Worm (Caenorhabditis elegans): ENCODE results near the gene hint-3.

hint-3 gene

DNA sequence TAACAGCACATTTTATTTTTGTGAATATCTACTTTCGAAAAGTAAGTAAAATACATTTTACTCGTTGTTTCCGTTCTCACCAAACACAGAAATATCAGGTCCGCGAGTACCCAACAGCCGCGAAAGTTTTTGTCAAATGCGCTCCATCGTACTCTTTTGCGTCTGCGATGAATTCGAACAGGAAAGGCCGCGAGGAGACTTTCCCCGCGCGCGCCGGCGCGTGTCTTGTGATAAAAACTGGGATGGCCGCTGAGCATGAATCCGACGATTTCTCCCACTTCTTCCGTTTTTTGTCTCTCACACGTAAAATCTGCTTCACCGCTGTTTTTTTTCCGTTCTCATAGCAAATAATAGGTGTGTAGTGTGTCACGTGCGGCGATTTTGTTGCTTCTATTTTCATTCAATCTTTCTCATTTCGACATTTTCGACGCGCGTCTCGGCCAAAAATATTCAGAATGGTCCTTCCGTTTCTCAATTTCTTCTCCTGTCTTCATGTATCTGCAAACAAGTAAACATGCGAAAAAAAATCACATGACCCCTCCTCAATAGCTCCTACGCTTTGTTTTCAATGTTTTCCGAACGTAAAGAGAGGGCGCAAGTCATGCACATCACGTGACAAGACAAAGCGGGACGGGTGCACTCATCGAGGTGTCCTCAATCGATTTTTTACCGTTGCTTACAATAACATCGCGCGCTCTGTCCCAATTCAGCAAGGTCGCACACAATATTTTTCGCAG lies 44.0 kb downstream of the hint-3 start, which contains the start of gene uvs-1:
TSS of gene uvs-1 (minus strand) at position 145 of the 737 bp plus-strand sequence.
- no peak for TF ChIP-seq W03F9.2 (tag; optimal IDR thresholded peaks at IDR 0.05)

DNA sequence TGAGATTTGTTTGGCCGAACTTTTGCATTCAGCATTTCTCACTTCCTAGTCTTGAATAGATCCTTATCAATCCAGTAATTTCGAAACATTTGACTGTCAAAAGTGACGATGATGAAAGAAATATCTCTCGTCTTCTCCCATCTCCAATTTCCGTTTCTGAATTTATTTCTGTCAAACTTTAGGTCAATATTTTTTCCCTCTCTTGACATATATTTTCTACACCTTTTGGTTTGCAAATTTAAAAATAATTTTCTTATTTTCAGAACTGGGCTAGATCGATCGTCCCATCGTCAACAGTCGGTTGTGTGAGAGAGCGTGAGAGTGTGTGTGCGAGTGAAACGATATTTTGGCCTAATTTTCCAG lies 44.5 kb downstream of the hint-3 start, which contains the start of gene xpo-1:
TSS of gene xpo-1 (plus strand) at position 264 of the 363 bp plus-strand sequence.
- TF ChIP-seq W03F9.2 (tag; optimal IDR thresholded peaks at IDR 0.05) (no peak), him-1 (tag; optimal IDR thresholded peaks at IDR 0.05) (no peak), dao-5 (tag; optimal IDR thresholded peaks at IDR 0.05) (no peak)

DNA sequence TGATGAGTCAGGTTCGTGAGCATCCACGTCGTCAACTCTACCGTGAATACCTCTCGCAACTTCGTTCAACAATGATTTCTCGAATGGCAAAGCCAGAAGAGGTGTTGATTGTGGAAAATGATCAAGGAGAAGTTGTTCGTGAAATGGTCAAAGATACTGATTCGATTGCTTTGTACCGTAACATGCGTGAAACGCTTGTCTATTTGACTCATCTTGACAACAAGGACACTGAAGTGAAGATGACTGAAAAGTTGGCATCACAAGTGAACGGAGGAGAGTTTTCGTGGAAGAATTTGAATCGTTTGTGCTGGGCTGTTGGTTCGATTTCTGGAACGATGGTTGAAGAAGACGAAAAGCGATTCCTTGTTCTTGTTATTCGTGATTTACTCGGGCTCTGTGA lies 46.4 kb downstream of the hint-3 start:
- TF ChIP-seq W03F9.2 (tag; optimal IDR thresholded peaks at IDR 0.05): no peak

DNA sequence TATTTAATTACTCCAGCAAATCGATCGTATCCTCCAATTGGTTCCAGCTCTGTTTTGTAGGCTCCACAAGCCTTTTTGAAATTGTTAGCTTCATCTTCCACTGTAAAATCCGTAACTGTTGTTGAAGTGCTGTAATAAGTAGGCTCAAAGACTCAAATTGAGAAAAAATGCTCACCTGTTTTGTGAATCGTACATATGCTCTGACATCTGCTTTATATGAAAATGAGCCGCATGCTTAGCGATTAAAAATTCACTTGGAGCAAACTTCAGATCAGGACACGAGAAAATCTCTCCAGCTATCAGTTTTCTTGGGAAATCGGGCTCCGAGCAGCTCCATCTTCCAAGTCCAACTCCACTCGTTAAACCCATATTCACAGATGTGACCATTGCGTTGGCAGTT lies 48.2 kb downstream of the hint-3 start:
- TF ChIP-seq W03F9.2 (tag; optimal IDR thresholded peaks at IDR 0.05): no peak
- no peak for TF ChIP-seq dao-5 (tag; optimal IDR thresholded peaks at IDR 0.05)
- no peak for TF ChIP-seq him-1 (tag; optimal IDR thresholded peaks at IDR 0.05)

DNA sequence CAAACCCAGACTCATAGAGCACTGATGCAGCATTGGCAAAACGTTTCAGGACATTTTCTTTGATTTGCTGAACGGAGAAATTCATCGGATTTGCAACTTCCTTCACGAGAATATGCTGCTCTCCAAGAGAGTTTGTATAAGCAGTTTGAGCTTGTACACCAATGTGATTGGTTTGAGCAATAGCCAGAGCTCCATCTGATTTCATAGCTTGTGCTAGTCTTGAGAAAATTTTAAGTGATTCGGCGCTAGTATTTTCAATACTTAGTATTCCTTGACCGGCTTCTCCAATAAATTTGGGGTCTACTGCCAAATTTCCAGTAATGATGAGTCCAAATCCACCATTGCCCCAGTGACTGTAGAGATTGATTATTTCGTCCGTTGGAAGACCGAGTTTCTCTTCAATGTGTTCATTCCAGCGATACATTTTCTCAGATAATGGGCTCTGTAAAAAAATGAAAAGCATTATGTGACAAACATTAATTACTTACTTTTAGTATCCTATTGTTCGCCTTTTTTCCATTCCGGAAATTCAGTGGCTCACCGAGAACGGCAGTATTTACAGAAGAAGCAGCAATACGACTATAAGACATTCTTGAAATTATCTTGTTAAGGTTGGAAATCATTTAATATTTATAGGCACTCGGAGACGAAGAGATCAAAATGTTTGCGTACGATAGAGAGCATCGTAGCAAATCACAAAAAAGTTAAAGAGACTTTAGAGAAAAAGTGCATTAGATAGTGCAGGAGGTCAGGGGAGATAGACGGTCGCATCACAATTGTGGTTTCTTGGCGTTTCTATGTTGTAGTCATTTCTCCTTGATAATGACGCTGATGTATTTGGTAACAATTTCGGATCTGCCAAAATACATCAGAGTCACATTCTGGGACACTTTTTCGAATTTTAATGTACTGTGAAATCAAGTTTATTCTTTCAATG lies 49.3 kb downstream of the hint-3 start, which contains the start of gene ZK742.3:
TSS of gene ZK742.3 (minus strand) at position 593 of the 937 bp plus-strand sequence.
- TF ChIP-seq him-1 (tag; optimal IDR thresholded peaks at IDR 0.05) (no peak), W03F9.2 (tag; optimal IDR thresholded peaks at IDR 0.05) (no peak), dao-5 (tag; optimal IDR thresholded peaks at IDR 0.05) (no peak)

DNA sequence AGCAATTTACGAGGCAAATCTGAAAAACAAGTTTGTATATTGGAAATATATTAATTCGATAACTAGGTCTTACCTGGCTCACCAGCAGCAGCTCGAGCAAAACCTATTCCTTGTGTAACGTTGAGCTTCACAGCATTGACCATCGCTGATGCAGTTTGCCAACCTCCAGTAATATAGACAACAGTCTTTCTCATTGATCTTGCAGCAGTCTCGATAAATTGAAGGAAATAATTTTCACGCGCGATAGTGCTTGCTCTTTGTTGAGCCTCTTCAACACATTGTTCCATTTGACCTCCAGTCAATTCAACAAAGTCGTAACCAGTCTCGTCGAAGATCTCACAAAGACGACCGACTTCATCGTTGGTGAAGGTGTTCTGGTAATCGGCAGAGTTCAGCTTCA lies 50.3 kb downstream of the hint-3 start:
- TF ChIP-seq dao-5 (tag; optimal IDR thresholded peaks at IDR 0.05) (no peak), W03F9.2 (tag; optimal IDR thresholded peaks at IDR 0.05) (no peak), him-1 (tag; optimal IDR thresholded peaks at IDR 0.05) (no peak)

Data from whole organism, L4/young adult.